Fruit fly (Drosophila melanogaster): Measurements from ENCODE around the gene Mbs.

Mbs gene

dm6 chr3L:16004401-16005237 lies 47.1 kb upstream of the Mbs start, which contains the start of the genes hzg and mRpS31 (continued):
- peak; percentile 12 for TF ChIP-seq CG8632 (GFP tag; optimal IDR thresholded peaks at IDR 0.05)
- peak; percentile 36 for TF ChIP-seq Ets96B (tag; optimal IDR thresholded peaks at IDR 0.05)
- TF ChIP-seq CG16779 (tag; optimal IDR thresholded peaks at IDR 0.05): peak; percentile 93
- TF ChIP-seq CG8319 (GFP tag; optimal IDR thresholded peaks at IDR 0.05): no peak
- TF ChIP-seq vri (GFP tag; optimal IDR thresholded peaks at IDR 0.05): peak; percentile 70
- peak; percentile 37 for TF ChIP-seq dac (GFP tag; optimal IDR thresholded peaks at IDR 0.05)
- TF ChIP-seq lz (GFP tag; optimal IDR thresholded peaks at IDR 0.05): peak; percentile 54
- no peak for TF ChIP-seq fd85E (GFP tag; optimal IDR thresholded peaks at IDR 0.05)
- TF ChIP-seq svp (GFP tag): peak; percentile 73
- TF ChIP-seq CG6854 (GFP tag; optimal IDR thresholded peaks at IDR 0.05): peak; percentile 58
- TF ChIP-seq cyc (GFP tag; optimal IDR thresholded peaks at IDR 0.05): peak; percentile 24
- peak; percentile 44 for TF ChIP-seq CG3919 (GFP tag; optimal IDR thresholded peaks at IDR 0.05)
- peak; percentile 70 to 85 for TF ChIP-seq ss (GFP tag; optimal IDR thresholded peaks at IDR 0.05)
- TF ChIP-seq CG10631 (GFP tag; optimal IDR thresholded peaks at IDR 0.05): peak; percentile 64
- peak; percentile 42 for TF ChIP-seq esn (GFP tag; optimal IDR thresholded peaks at IDR 0.05)
- peak; percentile 89 for TF ChIP-seq CG6276 (GFP tag; optimal IDR thresholded peaks at IDR 0.05)
- peak; percentile 61 for TF ChIP-seq Sox14 (GFP tag; optimal IDR thresholded peaks at IDR 0.05)
- peak; percentile 14 for TF ChIP-seq CG11902 (GFP tag; optimal IDR thresholded peaks at IDR 0.05)
- TF ChIP-seq Hr39 (GFP tag; optimal IDR thresholded peaks at IDR 0.05): peak; percentile 48

dm6 chr3L:16010176-16010575 lies 41.6 kb upstream of the Mbs start:
- TF ChIP-seq fkh (GFP tag; optimal IDR thresholded peaks at IDR 0.05): peak; percentile 11
- no peak for TF ChIP-seq achi (GFP tag; optimal IDR thresholded peaks at IDR 0.05)
- TF ChIP-seq topi (GFP tag; optimal IDR thresholded peaks at IDR 0.05): no peak

- TF ChIP-seq Hr38 (GFP tag; optimal IDR thresholded peaks at IDR 0.05): no peak
- TF ChIP-seq Sox14 (GFP tag; optimal IDR thresholded peaks at IDR 0.05): no peak
- peak; percentile 24 for TF ChIP-seq fkh (GFP tag; optimal IDR thresholded peaks at IDR 0.05)
- TF ChIP-seq cyc (GFP tag; optimal IDR thresholded peaks at IDR 0.05): peak; percentile 41
- TF ChIP-seq Sox15 (GFP tag; optimal IDR thresholded peaks at IDR 0.05): no peak
- TF ChIP-seq Gug (GFP tag; IDR thresholded peaks at IDR 0.05): no peak; the same call in 1 of the 2 replicates
- peak; percentile 48 for TF ChIP-seq CG6163 (GFP tag; IDR thresholded peaks at IDR 0.05)
- no peak for TF ChIP-seq dac (GFP tag; optimal IDR thresholded peaks at IDR 0.05)
- TF ChIP-seq CG3032 (tag; optimal IDR thresholded peaks at IDR 0.05): no peak
- TF ChIP-seq CG4318 (GFP tag; optimal IDR thresholded peaks at IDR 0.05): no peak
- peak; percentile 39 for TF ChIP-seq CG9139 (GFP tag; optimal IDR thresholded peaks at IDR 0.05)
- TF ChIP-seq Lpt (GFP tag; optimal IDR thresholded peaks at IDR 0.05): peak; percentile 32
- no peak for TF ChIP-seq lz (GFP tag; optimal IDR thresholded peaks at IDR 0.05)
- TF ChIP-seq Eip75B (GFP tag; optimal IDR thresholded peaks at IDR 0.05): no peak
- no peak for TF ChIP-seq achi (GFP tag; optimal IDR thresholded peaks at IDR 0.05)
- no peak for TF ChIP-seq topi (GFP tag; optimal IDR thresholded peaks at IDR 0.05)
- TF ChIP-seq acj6 (GFP tag; optimal IDR thresholded peaks at IDR 0.05): peak; percentile 5
- TF ChIP-seq CG1621 (tag; optimal IDR thresholded peaks at IDR 0.05): peak; percentile 29
- TF ChIP-seq CG10669 (GFP tag; optimal IDR thresholded peaks at IDR 0.05): no peak
- TF ChIP-seq CG11762 (GFP tag; optimal IDR thresholded peaks at IDR 0.05; ENCODE audit: insufficient read depth): no peak
- TF ChIP-seq CG8119 (GFP tag; IDR thresholded peaks at IDR 0.05): peak; percentile 60; the same call in 1 of the 3 replicates
- no peak for TF ChIP-seq CG34406 (GFP tag; optimal IDR thresholded peaks at IDR 0.05)
- TF ChIP-seq svp (GFP tag): peak; percentile 75
- TF ChIP-seq Hr4 (GFP tag; optimal IDR thresholded peaks at IDR 0.05): no peak
- TF ChIP-seq esn (GFP tag; optimal IDR thresholded peaks at IDR 0.05): no peak
- no peak; the same call in 1 of the 2 replicates for TF ChIP-seq CG11294 (GFP tag; IDR thresholded peaks at IDR 0.05)
- no peak for TF ChIP-seq Eip93F (GFP tag; optimal IDR thresholded peaks at IDR 0.05)
- no peak for TF ChIP-seq Smox (GFP tag; optimal IDR thresholded peaks at IDR 0.05)
- peak; percentile 66 for TF ChIP-seq CG6808 (GFP tag; optimal IDR thresholded peaks at IDR 0.05)
- TF ChIP-seq CG8632 (GFP tag; optimal IDR thresholded peaks at IDR 0.05): no peak
- no peak for TF ChIP-seq pdm3 (GFP tag; optimal IDR thresholded peaks at IDR 0.05)
- peak; percentile 24 for TF ChIP-seq CG32006 (GFP tag; optimal IDR thresholded peaks at IDR 0.05)
These were observed 40.2 kb upstream of the Mbs start, which contains the start of gene mib1 for dm6 chr3L:16011319-16012210. Gene mib1 (minus strand): TSS chr3L:16011812.

All from whole organism, prepupa.